Fruit fly (Drosophila melanogaster): ENCODE data around the gene Rala.
A peak's percentile ranks its signal among the peaks of the same experiment; 100 is the strongest.

Rala gene

DNA sequence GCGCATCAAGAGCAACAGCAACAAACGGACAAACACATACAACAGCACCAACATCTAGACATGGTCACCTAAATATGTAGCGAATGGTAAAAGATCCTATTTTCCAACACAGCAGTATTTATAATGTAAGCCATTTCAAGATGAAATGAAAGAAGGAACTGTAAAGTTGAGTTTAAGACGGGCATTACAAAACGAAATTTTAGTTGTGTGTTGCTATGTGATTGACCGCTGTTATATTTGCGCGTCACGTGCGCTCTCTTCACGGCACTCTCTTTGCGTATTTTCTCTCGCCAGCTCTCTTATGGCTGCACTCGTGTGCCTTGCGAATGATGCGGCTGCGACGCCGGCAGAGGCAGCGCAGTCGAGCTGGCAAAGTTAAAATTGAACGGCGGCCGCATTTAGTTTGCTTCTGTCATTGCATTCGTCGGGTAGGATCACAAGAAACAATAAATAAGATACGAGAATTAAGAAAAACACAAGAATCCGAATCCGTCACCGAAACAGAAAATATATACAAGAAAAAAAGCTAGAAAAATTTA lies 31.5 kb downstream of the Rala start (continued):
- TF ChIP-seq HLH4C (GFP tag; IDR thresholded peaks at IDR 0.05; ENCODE audit: partially characterized antibody) = no peak
- TF ChIP-seq CG10321 (GFP tag; IDR thresholded peaks at IDR 0.05) = no peak
- no peak for TF ChIP-seq Usf (GFP tag; optimal IDR thresholded peaks at IDR 0.05)
- peak; percentile 89 for TF ChIP-seq CG1603 (tag; optimal IDR thresholded peaks at IDR 0.05)
- peak; percentile 7 for TF ChIP-seq CG15479 (GFP tag; optimal IDR thresholded peaks at IDR 0.05)
- peak; percentile 7 for TF ChIP-seq kay (GFP tag; optimal IDR thresholded peaks at IDR 0.05)
- TF ChIP-seq HmgD (GFP tag; optimal IDR thresholded peaks at IDR 0.05) = no peak
- peak; percentile 27 for TF ChIP-seq Lhr (GFP tag; optimal IDR thresholded peaks at IDR 0.05)
- no peak for TF ChIP-seq corto (GFP tag; optimal IDR thresholded peaks at IDR 0.05)
- no peak for TF ChIP-seq CG4404 (GFP tag; IDR thresholded peaks at IDR 0.05)
- TF ChIP-seq ken (GFP tag; IDR thresholded peaks at IDR 0.05) = peak; percentile 67; the same call in 2 of the 3 replicates
- peak; percentile 35 for TF ChIP-seq mam (GFP tag; optimal IDR thresholded peaks at IDR 0.05)
- TF ChIP-seq CG13424 (tag; optimal IDR thresholded peaks at IDR 0.05) = peak; percentile 50
- TF ChIP-seq CG3163 (GFP tag; optimal IDR thresholded peaks at IDR 0.05) = peak; percentile 98
- no peak for TF ChIP-seq CG31224 (GFP tag; IDR thresholded peaks at IDR 0.05)
- TF ChIP-seq CG17612 (GFP tag; IDR thresholded peaks at IDR 0.05) = no peak
- TF ChIP-seq Hsf (GFP tag; optimal IDR thresholded peaks at IDR 0.05) = peak; percentile 47
- TF ChIP-seq oc (tag; optimal IDR thresholded peaks at IDR 0.05) = peak; percentile 63
- peak; percentile 51 for TF ChIP-seq esg (GFP tag; conservative IDR thresholded peaks at IDR 0.05)
- TF ChIP-seq jigr1 (GFP tag; IDR thresholded peaks at IDR 0.05) = no peak
- TF ChIP-seq CG17359 (tag; optimal IDR thresholded peaks at IDR 0.05) = peak; percentile 56
- TF ChIP-seq knrl (GFP tag; IDR thresholded peaks at IDR 0.05; ENCODE audit: partially characterized antibody) = no peak
- TF ChIP-seq CG18262 (tag; optimal IDR thresholded peaks at IDR 0.05) = peak; percentile 78
- TF ChIP-seq gfzf (GFP tag; optimal IDR thresholded peaks at IDR 0.05) = no peak
- no peak for TF ChIP-seq Doc2 (GFP tag; IDR thresholded peaks at IDR 0.05)
- TF ChIP-seq NFAT (GFP tag; IDR thresholded peaks at IDR 0.05) = no peak
- peak; percentile 61 for TF ChIP-seq CG6689 (GFP tag; IDR thresholded peaks at IDR 0.05)
- TF ChIP-seq CG12769 (tag; optimal IDR thresholded peaks at IDR 0.05) = peak; percentile 57
- TF ChIP-seq Jarid2 (GFP tag; optimal IDR thresholded peaks at IDR 0.05) = peak; percentile 14
- no peak for TF ChIP-seq CG9817 (tag; optimal IDR thresholded peaks at IDR 0.05)
- peak; percentile 50 for TF ChIP-seq tin (GFP tag; optimal IDR thresholded peaks at IDR 0.05)
- TF ChIP-seq stc (GFP tag; IDR thresholded peaks at IDR 0.05) = peak; percentile 77
- no peak for TF ChIP-seq fd64A (GFP tag; optimal IDR thresholded peaks at IDR 0.05)
- peak; percentile 33 for TF ChIP-seq fu2 (GFP tag; optimal IDR thresholded peaks at IDR 0.05)
- TF ChIP-seq cwo (GFP tag; optimal IDR thresholded peaks at IDR 0.05) = peak; percentile 80
- TF ChIP-seq CG1602 (GFP tag; optimal IDR thresholded peaks at IDR 0.05) = peak; percentile 55
- TF ChIP-seq btn (GFP tag; optimal IDR thresholded peaks at IDR 0.05) = peak; percentile 30
- no peak for TF ChIP-seq CG11560 (tag; IDR thresholded peaks at IDR 0.05)
- TF ChIP-seq CG6813 (GFP tag; optimal IDR thresholded peaks at IDR 0.05) = peak; percentile 66
- no peak for TF ChIP-seq kah (GFP tag; optimal IDR thresholded peaks at IDR 0.05)
- TF ChIP-seq CG2875 (GFP tag; optimal IDR thresholded peaks at IDR 0.05) = peak; percentile 60
- TF ChIP-seq toy (GFP tag; IDR thresholded peaks at IDR 0.05) = no peak
- peak; percentile 45 for TF ChIP-seq CG3407 (GFP tag; optimal IDR thresholded peaks at IDR 0.05)
- peak; percentile 63 for TF ChIP-seq CG17328 (GFP tag; IDR thresholded peaks at IDR 0.05)
- peak; percentile 52 for TF ChIP-seq Six4 (GFP tag; optimal IDR thresholded peaks at IDR 0.05)
- TF ChIP-seq CG10267 (tag; optimal IDR thresholded peaks at IDR 0.05) = peak; percentile 54
- peak; percentile 45 for TF ChIP-seq CG15269 (tag; optimal IDR thresholded peaks at IDR 0.05)
- no peak for TF ChIP-seq Oaz (GFP tag; IDR thresholded peaks at IDR 0.05)
- no peak for TF ChIP-seq CG14860 (GFP tag; IDR thresholded peaks at IDR 0.05; ENCODE audit: partially characterized antibody)
- TF ChIP-seq Hr78 (GFP tag; optimal IDR thresholded peaks at IDR 0.05) = peak in 1 of 2 experiments; percentile 29
